Worm (Caenorhabditis elegans): ENCODE results near the gene dhs-23.
A peak's percentile ranks its signal among the peaks of the same experiment; 100 is the strongest.

The dhs-23 gene

ce11 chrV:15377903-15378302, 3.1 kb upstream of the dhs-23 start, which contains the start of gene srh-122:
Gene srh-122 (minus strand): TSS chrV:15378003.
- TF ChIP-seq C08G9.2 (tag; optimal IDR thresholded peaks at IDR 0.05) (no peak), ceh-22 (tag; optimal IDR thresholded peaks at IDR 0.05) (no peak), ceh-6 (GFP tag; optimal IDR thresholded peaks at IDR 0.05) (no peak), ahr-1 (tag; optimal IDR thresholded peaks at IDR 0.05) (no peak), odd-2 (tag; optimal IDR thresholded peaks at IDR 0.05) (no peak), pag-3 (tag; optimal IDR thresholded peaks at IDR 0.05; ENCODE audit: borderline replicate concordance) (no peak), ceh-2 (tag; optimal IDR thresholded peaks at IDR 0.05) (no peak), pha-4 (tag; optimal IDR thresholded peaks at IDR 0.05) (no peak), ceh-31 (tag; optimal IDR thresholded peaks at IDR 0.05) (no peak), hlh-15 (tag; optimal IDR thresholded peaks at IDR 0.05) (no peak), elt-2 (tag; optimal IDR thresholded peaks at IDR 0.05) (no peak)

DNA sequence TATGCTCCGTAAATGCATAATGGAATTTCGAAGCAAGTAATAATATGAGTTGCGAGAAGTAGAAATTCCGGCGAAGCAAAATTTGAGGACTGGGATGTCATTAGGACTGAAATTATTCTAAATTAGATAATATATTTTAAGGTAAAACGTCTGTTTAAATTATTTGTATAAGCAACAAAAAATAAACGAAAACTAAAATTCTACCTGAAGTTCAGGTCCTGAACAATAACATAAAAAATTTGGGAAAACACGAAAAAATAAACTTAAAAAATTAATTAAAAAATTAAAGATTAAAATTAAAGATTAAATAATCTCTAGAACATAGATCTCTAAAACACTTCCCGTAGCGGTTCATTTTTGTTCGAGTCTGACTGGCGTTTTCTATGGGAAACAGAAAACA, 1.2 kb upstream of the dhs-23 start, which contains the start of gene srh-251:
Gene srh-251, minus strand, starts transcription at position 101 of the 400 bp plus-strand sequence.
- TF ChIP-seq ceh-22 (tag; optimal IDR thresholded peaks at IDR 0.05): no peak
- no peak for TF ChIP-seq ceh-14 (tag; optimal IDR thresholded peaks at IDR 0.05)
- no peak for TF ChIP-seq C38D4.7 (GFP tag; optimal IDR thresholded peaks at IDR 0.05)
- TF ChIP-seq C08G9.2 (tag; optimal IDR thresholded peaks at IDR 0.05): no peak
- no peak for TF ChIP-seq nfya-1 (tag; optimal IDR thresholded peaks at IDR 0.05)
- TF ChIP-seq fkh-10 (GFP tag; optimal IDR thresholded peaks at IDR 0.05): no peak
- no peak for TF ChIP-seq dmd-4 (tag; optimal IDR thresholded peaks at IDR 0.05; ENCODE audit: borderline replicate concordance)
- TF ChIP-seq unc-55 (GFP tag; optimal IDR thresholded peaks at IDR 0.05): no peak

ce11 chrV:15383739-15384138, 2.7 kb downstream of the dhs-23 start, which contains the start of gene str-88:
Gene str-88 (minus strand): TSS chrV:15383839.
- TF ChIP-seq hlh-13 (GFP tag; optimal IDR thresholded peaks at IDR 0.05) (no peak), C08G9.2 (tag; optimal IDR thresholded peaks at IDR 0.05) (no peak)

DNA sequence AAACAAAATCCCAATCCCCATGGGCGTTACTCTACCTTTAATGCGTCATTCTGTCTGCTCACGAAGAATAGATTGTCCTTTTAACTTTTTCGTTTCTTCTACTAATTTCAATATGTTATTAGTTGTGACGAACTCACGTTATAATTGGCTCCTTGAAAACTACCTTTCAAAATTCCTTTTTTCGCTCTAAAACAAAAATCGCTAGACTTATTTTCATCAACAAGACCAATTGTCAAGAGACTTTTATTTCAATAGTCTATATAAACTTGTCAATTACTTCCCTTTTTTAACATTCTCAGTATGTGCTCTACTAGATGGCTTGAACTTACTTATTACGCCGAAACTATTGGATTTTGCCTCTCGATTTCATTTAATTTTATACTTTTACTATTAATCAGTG, 3.7 kb downstream of the dhs-23 start, which contains the start of gene str-102:
Gene str-102, plus strand, starts transcription at position 301 of the 400 bp plus-strand sequence.
- TF ChIP-seq ets-4 (tag; optimal IDR thresholded peaks at IDR 0.05): no peak
- TF ChIP-seq ceh-19 (GFP tag; optimal IDR thresholded peaks at IDR 0.05): no peak
- no peak for TF ChIP-seq ahr-1 (tag; optimal IDR thresholded peaks at IDR 0.05)
- no peak for TF ChIP-seq ama-1 (optimal IDR thresholded peaks at IDR 0.05)
- no peak for TF ChIP-seq syd-9 (tag; optimal IDR thresholded peaks at IDR 0.05)
- TF ChIP-seq ceh-9 (tag; optimal IDR thresholded peaks at IDR 0.05): no peak
- no peak for TF ChIP-seq ceh-45 (GFP tag; IDR thresholded peaks at IDR 0.05)
- TF ChIP-seq pat-9 (tag; optimal IDR thresholded peaks at IDR 0.05): no peak
- no peak for TF ChIP-seq unc-3 (GFP tag; conservative IDR thresholded peaks at IDR 0.05)
- no peak for TF ChIP-seq unc-3 (tag; optimal IDR thresholded peaks at IDR 0.05)
- TF ChIP-seq rnt-1 (tag; optimal IDR thresholded peaks at IDR 0.05): no peak
- no peak for TF ChIP-seq nhr-11 (tag; optimal IDR thresholded peaks at IDR 0.05)
- no peak for TF ChIP-seq ceh-24 (tag; optimal IDR thresholded peaks at IDR 0.05)
- TF ChIP-seq lim-6 (tag; optimal IDR thresholded peaks at IDR 0.05): no peak
- no peak for TF ChIP-seq pha-4 (tag; optimal IDR thresholded peaks at IDR 0.05)

DNA sequence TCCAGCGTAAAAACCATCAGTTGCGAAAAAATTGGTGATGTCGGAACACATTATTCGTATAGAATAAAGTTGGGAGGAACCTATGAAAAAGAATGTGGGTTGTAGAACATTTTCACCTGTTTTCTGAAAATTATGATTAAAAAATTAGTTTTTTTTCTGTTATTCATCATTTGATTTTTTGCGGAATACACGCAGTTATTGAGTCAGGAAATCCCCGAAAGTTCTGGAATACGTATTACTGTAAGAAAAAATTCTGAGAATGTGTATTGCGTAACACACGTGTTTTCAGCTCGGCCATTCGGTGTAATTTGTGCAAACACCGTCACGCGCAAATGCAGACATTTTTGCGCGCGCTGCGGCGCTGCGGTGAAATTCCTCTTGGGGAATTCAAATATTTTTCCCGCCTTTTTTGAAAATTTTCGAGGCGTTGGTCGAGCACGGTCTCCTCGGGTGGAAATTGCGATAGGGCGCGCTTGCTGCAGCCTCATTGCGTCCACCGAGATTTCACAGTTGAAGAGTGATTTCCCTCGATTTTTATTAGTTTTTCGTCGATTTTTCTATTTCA, 7.9 kb downstream of the dhs-23 start, which contains the start of gene srh-170:
Gene srh-170, minus strand, starts transcription at position 51 of the 565 bp plus-strand sequence.
- TF ChIP-seq ref-2 (tag; optimal IDR thresholded peaks at IDR 0.05): no peak
- peak; percentile 7 for TF ChIP-seq elt-2 (tag; optimal IDR thresholded peaks at IDR 0.05)
- TF ChIP-seq lim-6 (tag; optimal IDR thresholded peaks at IDR 0.05): no peak

DNA sequence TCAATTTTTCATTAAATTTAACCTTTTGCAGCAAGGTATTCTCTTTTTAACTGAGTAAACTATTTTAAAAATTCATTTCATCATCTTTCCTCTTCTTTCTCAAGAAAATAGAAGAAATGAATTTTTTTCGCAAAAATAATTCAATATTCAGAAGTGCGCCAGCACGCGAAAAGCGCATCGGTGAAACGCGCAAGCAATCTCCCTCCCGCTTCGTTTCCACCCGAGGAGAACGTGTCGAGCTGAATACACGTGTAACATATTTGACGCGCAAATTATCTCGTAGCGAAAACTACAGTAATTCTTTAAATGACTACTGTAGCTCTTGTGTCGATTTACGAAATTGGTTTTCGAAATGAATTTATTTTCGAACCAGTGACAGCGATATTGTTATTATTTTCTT, 11.0 kb downstream of the dhs-23 start:
- TF ChIP-seq unc-42 (tag; optimal IDR thresholded peaks at IDR 0.05): peak; percentile 17
- no peak for TF ChIP-seq ahr-1 (tag; optimal IDR thresholded peaks at IDR 0.05)
